Worm (Caenorhabditis elegans) whole organism, L1 larva: ENCODE results near the gene C15H9.11.

Source experiments
- Y116A8C.19 ChIP-seq: sonication (generic microtip); optimal IDR thresholded peaks from 2 replicates; lab custom pipeline; 2016; ENCODE audit warnings: missing compliant biosample characterization, missing genetic modification characterization, borderline replicate concordance
- ama-1 ChIP-seq: fragments of 150-350 bp; optimal IDR thresholded peaks from 2 replicates; lab custom pipeline; 2014
- ces-1 ChIP-seq: fragments of 150-350 bp; optimal IDR thresholded peaks from 2 replicates; lab custom pipeline; 2014; ENCODE audit warnings: missing biosample characterization, missing genetic modification reagents, missing genetic modification characterization
- dpl-1 ChIP-seq, 3 experiments: fragments of 150-350 bp in 2 of 3; sonication (generic microtip) in 1 of 3; optimal IDR thresholded peaks; 2 replicates each; lab custom pipeline; 2014 to 2017; ENCODE audit warnings: missing biosample characterization in 3 of 3, missing genetic modification characterization in 3 of 3, missing genetic modification reagents in 3 of 3
- lin-13 ChIP-seq: fragments of 150-350 bp; optimal IDR thresholded peaks from 2 replicates; lab custom pipeline; 2014; ENCODE audit warnings: missing biosample characterization, missing genetic modification reagents, missing genetic modification characterization
- mab-9 ChIP-seq: fragments of 200-800 bp; sonication (Bioruptor generic); IDR thresholded peaks from 2 replicates; pipeline ENCODE4 v1.3.6; 2022; ENCODE audit warnings: missing genetic modification reagents, missing genetic modification characterization, missing compliant biosample characterization
- nhr-12 ChIP-seq: sonication (generic microtip); optimal IDR thresholded peaks from 2 replicates; lab custom pipeline; 2017; ENCODE audit warnings: missing biosample characterization, missing genetic modification characterization
- nhr-77 ChIP-seq: fragments of 150-350 bp; optimal IDR thresholded peaks from 2 replicates; lab custom pipeline; 2014; ENCODE audit warnings: missing biosample characterization, missing genetic modification characterization
- unc-130 ChIP-seq: fragments of 150-350 bp; optimal IDR thresholded peaks from 2 replicates; lab custom pipeline; 2017; ENCODE audit warnings: missing biosample characterization, missing genetic modification characterization, inconsistent platforms
- unc-62 ChIP-seq: fragments of 150-350 bp; optimal IDR thresholded peaks from 2 replicates; lab custom pipeline; 2014; ENCODE audit warnings: missing biosample characterization, missing genetic modification reagents, missing genetic modification characterization
- ztf-11 ChIP-seq, 2 experiments: sonication (generic microtip); optimal IDR thresholded peaks; 2 replicates each; lab custom pipeline; 2016 to 2017; ENCODE audit warnings: missing genetic modification characterization in 2 of 2, missing biosample characterization in 1 of 2, missing compliant biosample characterization in 1 of 2

ce11 chrX:6090779-6091178 is 12.4 kb downstream of the C15H9.11 start:
- no peak for TF ChIP-seq mab-9 (GFP tag; lab: Robert Waterston, UW)
- no peak for TF ChIP-seq unc-130 (tag; lab: Kevin White, UChicago)
- no peak for TF ChIP-seq ces-1 (GFP tag; lab: Kevin White, UChicago)
- TF ChIP-seq ztf-11 (tag; optimal IDR thresholded peaks at IDR 0.05; lab: Kevin White, UChicago): no peak
- TF ChIP-seq unc-62 (GFP tag; lab: Kevin White, UChicago): no peak
- no peak for TF ChIP-seq Y116A8C.19 (tag; lab: Kevin White, UChicago)
- TF ChIP-seq nhr-77: no peak
- no peak for TF ChIP-seq dpl-1 (GFP tag; optimal IDR thresholded peaks at IDR 0.05; lab: Kevin White, UChicago)
- no peak for TF ChIP-seq nhr-12 (tag; lab: Kevin White, UChicago)
- TF ChIP-seq lin-13 (GFP tag; lab: Kevin White, UChicago): no peak
- TF ChIP-seq ama-1 (lab: Kevin White, UChicago): no peak
